Fruit fly (Drosophila melanogaster) whole organism, embryonic: ENCODE data around the gene Pgant2.
A peak's percentile ranks its signal among the peaks of the same experiment; 100 is the strongest.

Source experiments
- Atf3 ChIP-seq: fragments of 200-800 bp; sonication (Bioruptor generic); optimal IDR thresholded peaks from 3 replicates; lab custom pipeline; 2016; ENCODE audit warnings: missing biosample characterization, missing genetic modification characterization
- CG10959 ChIP-seq: fragments of 200-800 bp; sonication (Bioruptor generic); IDR thresholded peaks from 2 replicates; pipeline ENCODE4 v1.3.6; 2022; ENCODE audit warnings: missing biosample characterization, missing genetic modification characterization
- CG12071 ChIP-seq: fragments of 200-800 bp; sonication (Bioruptor generic); optimal IDR thresholded peaks from 3 replicates; lab custom pipeline; 2018; ENCODE audit warnings: missing biosample characterization, mild to moderate bottlenecking, missing genetic modification characterization
- CG12942 ChIP-seq: fragments of 200-800 bp; sonication (Bioruptor generic); optimal IDR thresholded peaks from 3 replicates; lab custom pipeline; 2016; ENCODE audit warnings: missing biosample characterization, missing genetic modification characterization
- CG16863 ChIP-seq: fragments of 200-800 bp; sonication (Bioruptor generic); optimal IDR thresholded peaks from 3 replicates; lab custom pipeline; 2016; ENCODE audit warnings: missing biosample characterization, missing genetic modification characterization
- CG17186 ChIP-seq: fragments of 200-800 bp; sonication (Bioruptor generic); optimal IDR thresholded peaks from 3 replicates; lab custom pipeline; 2017; ENCODE audit warnings: missing biosample characterization, missing genetic modification reagents, missing genetic modification characterization
- CG18262 ChIP-seq: fragments of 200-800 bp; optimal IDR thresholded peaks from 3 replicates; lab custom pipeline; 2019; ENCODE audit warnings: missing biosample characterization, mild to moderate bottlenecking, missing genetic modification characterization, moderate library complexity
- CG30431 ChIP-seq: fragments of 200-800 bp; sonication (Bioruptor generic); optimal IDR thresholded peaks from 2 replicates; lab custom pipeline; 2017; ENCODE audit warnings: missing biosample characterization, missing genetic modification characterization
- CG32772 ChIP-seq: fragments of 200-800 bp; sonication (Bioruptor generic); IDR thresholded peaks from 2 replicates; pipeline ENCODE4 v1.3.6; 2022; ENCODE audit warnings: missing biosample characterization, missing genetic modification characterization
- CG33213 ChIP-seq: fragments of 200-800 bp; sonication (Bioruptor generic); optimal IDR thresholded peaks from 3 replicates; lab custom pipeline; 2016; ENCODE audit warnings: missing biosample characterization, missing genetic modification characterization
- CG34224 ChIP-seq: fragments of 200-800 bp; sonication (Bioruptor generic); IDR thresholded peaks from 3 replicates; pipeline ENCODE4 v1.3.6; 2022; ENCODE audit warnings: missing biosample characterization, missing genetic modification characterization; ENCODE audit not compliant: partially characterized antibody
- CG4282 ChIP-seq: fragments of 200-800 bp; sonication (Bioruptor generic); optimal IDR thresholded peaks from 2 replicates; lab custom pipeline; 2016; ENCODE audit warnings: missing biosample characterization, missing genetic modification characterization
- CG4360 ChIP-seq: fragments of 200-800 bp; sonication (Bioruptor generic); IDR thresholded peaks from 2 replicates; pipeline ENCODE4 v1.3.6; 2022; ENCODE audit warnings: missing biosample characterization, missing genetic modification characterization
- CG4404 ChIP-seq: fragments of 200-800 bp; sonication (Bioruptor generic); IDR thresholded peaks from 2 replicates; pipeline ENCODE4 v1.3.6; 2022; ENCODE audit warnings: missing biosample characterization, missing genetic modification characterization
- CG4730 ChIP-seq: fragments of 200-800 bp; sonication (Bioruptor generic); IDR thresholded peaks from 2 replicates; pipeline ENCODE4 v1.3.6; 2022; ENCODE audit warnings: missing biosample characterization, missing genetic modification characterization
- CG6813 ChIP-seq: fragments of 200-800 bp; sonication (Bioruptor generic); optimal IDR thresholded peaks from 2 replicates; lab custom pipeline; 2017; ENCODE audit warnings: missing biosample characterization, missing genetic modification characterization, mild to moderate bottlenecking, moderate library complexity, missing genetic modification reagents
- CG8281 ChIP-seq: fragments of 200-800 bp; sonication (Bioruptor generic); optimal IDR thresholded peaks from 2 replicates; lab custom pipeline; 2018; ENCODE audit warnings: missing biosample characterization, mild to moderate bottlenecking, missing genetic modification characterization, moderate library complexity
- CG8388 ChIP-seq: fragments of 200-800 bp; sonication (Bioruptor generic); optimal IDR thresholded peaks from 2 replicates; lab custom pipeline; 2019; ENCODE audit warnings: missing biosample characterization, mild to moderate bottlenecking, missing genetic modification characterization, moderate library complexity
- CG8944 ChIP-seq: fragments of 200-800 bp; sonication (Bioruptor generic); optimal IDR thresholded peaks from 3 replicates; lab custom pipeline; 2016; ENCODE audit warnings: missing biosample characterization, missing genetic modification characterization
- CTCF ChIP-seq: fragments of 200-800 bp; sonication (Bioruptor generic); optimal IDR thresholded peaks from 2 replicates; lab custom pipeline; 2017; ENCODE audit warnings: missing biosample characterization, mild to moderate bottlenecking, missing genetic modification characterization, moderate library complexity
- CoRest ChIP-seq: fragments of 200-800 bp; sonication (Bioruptor generic); optimal IDR thresholded peaks from 3 replicates; lab custom pipeline; 2018; ENCODE audit warnings: missing biosample characterization, mild to moderate bottlenecking, missing genetic modification characterization, moderate library complexity
- Dip2 ChIP-seq: fragments of 200-800 bp; sonication (Bioruptor generic); IDR thresholded peaks from 2 replicates; pipeline ENCODE4 v1.3.6; 2022; ENCODE audit warnings: missing biosample characterization, missing genetic modification characterization
- E2f1 ChIP-seq: fragments of 200-800 bp; sonication (Bioruptor generic); IDR thresholded peaks from 2 replicates; pipeline ENCODE4 v1.3.6; 2022; ENCODE audit warnings: missing biosample characterization, missing genetic modification characterization
- Fer1 ChIP-seq: fragments of 200-800 bp; sonication (Bioruptor generic); optimal IDR thresholded peaks from 2 replicates; lab custom pipeline; 2017; ENCODE audit warnings: missing biosample characterization, mild to moderate bottlenecking, missing genetic modification characterization
- H2.0 ChIP-seq: fragments of 200-800 bp; sonication (Bioruptor generic); IDR thresholded peaks from 2 replicates; pipeline ENCODE4 v1.3.6; 2022; ENCODE audit warnings: missing biosample characterization, missing genetic modification characterization
- Hand ChIP-seq: fragments of 200-800 bp; sonication (Bioruptor generic); optimal IDR thresholded peaks from 2 replicates; lab custom pipeline; 2017; ENCODE audit warnings: mild to moderate bottlenecking, missing biosample characterization, missing genetic modification reagents, missing genetic modification characterization
- Hey ChIP-seq: fragments of 200-800 bp; sonication (Bioruptor generic); optimal IDR thresholded peaks from 3 replicates; lab custom pipeline; 2018; ENCODE audit warnings: missing biosample characterization, mild to moderate bottlenecking, missing genetic modification characterization
- HmgD ChIP-seq: fragments of 200-800 bp; sonication (Bioruptor generic); optimal IDR thresholded peaks from 3 replicates; lab custom pipeline; 2016; ENCODE audit warnings: missing biosample characterization, missing genetic modification characterization
- HmgZ ChIP-seq: fragments of 200-800 bp; sonication (Bioruptor generic); optimal IDR thresholded peaks from 2 replicates; lab custom pipeline; 2018; ENCODE audit warnings: missing biosample characterization, mild to moderate bottlenecking, missing genetic modification characterization
- Hr39 ChIP-seq: fragments of >200 bp; optimal IDR thresholded peaks from 2 replicates; lab custom pipeline; 2017
- Hsf ChIP-seq: fragments of 200-800 bp; sonication (Bioruptor generic); optimal IDR thresholded peaks from 3 replicates; lab custom pipeline; 2016; ENCODE audit warnings: missing biosample characterization, missing genetic modification characterization
- MBD-R2 ChIP-seq: fragments of 200-800 bp; sonication (Bioruptor generic); IDR thresholded peaks from 2 replicates; pipeline ENCODE4 v1.3.6; 2022; ENCODE audit warnings: missing biosample characterization, missing genetic modification characterization
- Pdp1 ChIP-seq, 2 experiments: fragments of 200-800 bp; sonication (Bioruptor generic); optimal IDR thresholded peaks; 3 replicates each; lab custom pipeline; 2016; ENCODE audit warnings: missing biosample characterization in 2 of 2, missing genetic modification characterization in 2 of 2, mild to moderate bottlenecking in 1 of 2, moderate library complexity in 1 of 2
- Sry-δ ChIP-seq: fragments of 200-800 bp; sonication (Bioruptor generic); optimal IDR thresholded peaks from 2 replicates; lab custom pipeline; 2016; ENCODE audit warnings: missing biosample characterization, missing genetic modification characterization
- TFAM ChIP-seq: fragments of 200-800 bp; sonication (Bioruptor generic); optimal IDR thresholded peaks from 2 replicates; lab custom pipeline; 2017; ENCODE audit warnings: missing biosample characterization, missing genetic modification characterization, inconsistent platforms
- Usf ChIP-seq: fragments of 200-800 bp; sonication (Bioruptor generic); optimal IDR thresholded peaks from 2 replicates; lab custom pipeline; 2017; ENCODE audit warnings: missing genotype, missing biosample characterization, missing genetic modification characterization
- br ChIP-seq: fragments of >200 bp; optimal IDR thresholded peaks from 2 replicates; lab custom pipeline; 2017
- chif ChIP-seq, 2 experiments: fragments of 200-800 bp; sonication (Bioruptor generic); optimal IDR thresholded peaks; 3 replicates each; lab custom pipeline; 2016; ENCODE audit warnings: missing biosample characterization in 2 of 2, missing genetic modification characterization in 2 of 2
- chn ChIP-seq: fragments of 200-800 bp; sonication (Bioruptor generic); optimal IDR thresholded peaks from 2 replicates; lab custom pipeline; 2016; ENCODE audit warnings: missing biosample characterization, missing genetic modification characterization
- da ChIP-seq: fragments of 200-800 bp; sonication (Bioruptor generic); optimal IDR thresholded peaks from 2 replicates; lab custom pipeline; 2016; ENCODE audit warnings: missing biosample characterization, missing genetic modification characterization
- dati ChIP-seq: fragments of 200-800 bp; sonication (Bioruptor generic); IDR thresholded peaks from 2 replicates; pipeline ENCODE4 v1.3.6; 2022; ENCODE audit warnings: missing biosample characterization, missing genetic modification characterization
- ham ChIP-seq: fragments of 200-800 bp; sonication (Bioruptor generic); IDR thresholded peaks from 2 replicates; pipeline ENCODE4 v1.3.6; 2022; ENCODE audit warnings: missing biosample characterization, missing genetic modification characterization
- lab ChIP-seq: fragments of 200-800 bp; sonication (Bioruptor generic); optimal IDR thresholded peaks from 3 replicates; lab custom pipeline; 2017; ENCODE audit warnings: missing biosample characterization, missing genetic modification characterization, mild to moderate bottlenecking, moderate library complexity, missing genetic modification reagents
- lmd ChIP-seq: fragments of 200-800 bp; sonication (Bioruptor generic); IDR thresholded peaks from 2 replicates; pipeline ENCODE4 v1.3.6; 2022; ENCODE audit warnings: missing biosample characterization, missing genetic modification characterization
- mirr ChIP-seq: fragments of 200-800 bp; sonication (Bioruptor generic); optimal IDR thresholded peaks from 3 replicates; lab custom pipeline; 2018; ENCODE audit warnings: missing biosample characterization, mild to moderate bottlenecking, missing genetic modification characterization
- onecut ChIP-seq: fragments of 200-800 bp; sonication (Bioruptor generic); IDR thresholded peaks from 2 replicates; pipeline ENCODE4 v1.3.6; 2022; ENCODE audit warnings: missing biosample characterization, missing genetic modification characterization
- ranshi ChIP-seq: fragments of 200-800 bp; sonication (Bioruptor generic); IDR thresholded peaks from 2 replicates; pipeline ENCODE4 v1.3.6; 2022; ENCODE audit warnings: missing biosample characterization, missing genetic modification characterization
- sens-2 ChIP-seq: fragments of 200-800 bp; sonication (Bioruptor generic); IDR thresholded peaks from 2 replicates; pipeline ENCODE4 v1.3.6; 2022; ENCODE audit warnings: missing biosample characterization, missing genetic modification characterization
- sob ChIP-seq: fragments of 200-800 bp; sonication (Bioruptor generic); IDR thresholded peaks from 2 replicates; pipeline ENCODE4 v1.3.6; 2022; ENCODE audit warnings: missing biosample characterization, missing genetic modification characterization
- trem ChIP-seq: fragments of 200-800 bp; optimal IDR thresholded peaks from 3 replicates; lab custom pipeline; 2019; ENCODE audit warnings: missing biosample characterization, mild to moderate bottlenecking, missing genetic modification characterization, moderate library complexity
- vnd ChIP-seq: fragments of 200-800 bp; sonication (Bioruptor generic); IDR thresholded peaks from 3 replicates; pipeline ENCODE4 v1.3.6; 2022; ENCODE audit warnings: missing biosample characterization, missing genetic modification characterization; ENCODE audit not compliant: partially characterized antibody
- wek ChIP-seq: fragments of 200-800 bp; sonication (Bioruptor generic); optimal IDR thresholded peaks from 3 replicates; lab custom pipeline; 2018; ENCODE audit warnings: missing biosample characterization, mild to moderate bottlenecking, missing genetic modification characterization, moderate library complexity
- zf30C ChIP-seq: fragments of 200-800 bp; sonication (Bioruptor generic); optimal IDR thresholded peaks from 3 replicates; lab custom pipeline; 2018; ENCODE audit warnings: missing biosample characterization, mild to moderate bottlenecking, missing genetic modification characterization
- zfh2 ChIP-seq: fragments of 200-800 bp; sonication (Bioruptor generic); optimal IDR thresholded peaks from 2 replicates; lab custom pipeline; 2016; ENCODE audit warnings: missing biosample characterization, missing genetic modification characterization

Pgant2 gene

DNA sequence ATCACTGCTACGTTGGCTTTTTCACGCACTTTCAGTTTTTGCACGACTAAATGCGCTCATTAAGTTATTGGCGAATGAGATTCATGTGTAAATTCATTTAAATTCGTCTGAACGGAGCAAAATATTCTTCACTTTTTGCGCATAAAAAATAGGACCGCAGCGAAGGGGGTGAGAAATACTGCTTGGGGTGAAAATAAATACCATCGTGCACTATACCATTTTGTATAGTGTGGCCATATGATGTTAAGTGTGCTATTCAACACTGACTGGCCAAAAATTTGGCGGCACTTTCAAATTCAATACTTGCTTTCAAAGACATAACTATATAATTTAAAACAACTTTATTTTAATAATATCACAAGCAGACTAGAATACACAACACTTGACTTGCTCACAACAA lies 53.3 kb downstream of the Pgant2 start, which contains the start of gene GramD1B (continued):
- TF ChIP-seq wek (GFP tag; lab: Kevin White, UChicago) (no peak), CG17186 (GFP tag; lab: Kevin White, UChicago) (peak; percentile 88), CG34224 (GFP tag; lab: Robert Waterston, UW) (0 out of 3 replicates have a peak, but pooled peaks have one; percentile 11), zfh2 (GFP tag; lab: Kevin White, UChicago) (no peak), CG16863 (GFP tag; lab: Kevin White, UChicago) (no peak), HmgZ (tag; lab: Kevin White, UChicago) (peak; percentile 58), Dip2 (GFP tag; lab: Robert Waterston, UW) (no peak), sob (GFP tag; lab: Robert Waterston, UW) (no peak), Atf3 (GFP tag; lab: Kevin White, UChicago) (no peak), br (no peak), CG8281 (tag; lab: Kevin White, UChicago) (no peak), chn (peak; percentile 26), Hr39 (lab: Kevin White, UChicago) (no peak), CG4282 (no peak), TFAM (GFP tag; lab: Kevin White, UChicago) (no peak), CG4404 (GFP tag; lab: Robert Waterston, UW) (no peak), sens-2 (no peak), CG8388 (GFP tag; lab: Kevin White, UChicago) (no peak), CTCF (GFP tag; lab: Kevin White, UChicago) (peak; percentile 10), chif (GFP tag; optimal IDR thresholded peaks at IDR 0.05; lab: Kevin White, UChicago) (no peak), CG18262 (peak; percentile 11), CG32772 (no peak), CG4730 (GFP tag; lab: Robert Waterston, UW) (no peak), H2.0 (GFP tag; lab: Robert Waterston, UW) (no peak), CG8944 (GFP tag; lab: Kevin White, UChicago) (no peak), Sry-δ (GFP tag; lab: Kevin White, UChicago) (peak; percentile 32), MBD-R2 (GFP tag; lab: Robert Waterston, UW) (peak; percentile 43; the same call in 1 of the 2 replicates), CG30431 (GFP tag; lab: Kevin White, UChicago) (no peak), CoRest (tag; lab: Kevin White, UChicago) (peak; percentile 18), da (no peak), trem (peak; percentile 62), ranshi (GFP tag; lab: Robert Waterston, UW) (0 out of 2 replicates have a peak, but pooled peaks have one; percentile 6), vnd (GFP tag; lab: Robert Waterston, UW) (no peak), Hsf (GFP tag; lab: Kevin White, UChicago) (no peak), Hand (GFP tag; lab: Kevin White, UChicago) (no peak), Fer1 (GFP tag; lab: Kevin White, UChicago) (peak; percentile 51), CG4360 (GFP tag; lab: Robert Waterston, UW) (no peak), Pdp1 (GFP tag; optimal IDR thresholded peaks at IDR 0.05; lab: Kevin White, UChicago) (peak in 1 of 2 experiments; percentile 6), Usf (GFP tag; lab: Kevin White, UChicago) (no peak), lab (no peak), CG10959 (GFP tag; lab: Robert Waterston, UW) (no peak), CG33213 (peak; percentile 47), Hey (tag; lab: Kevin White, UChicago) (no peak), mirr (GFP tag; lab: Kevin White, UChicago) (no peak), CG6813 (GFP tag; lab: Kevin White, UChicago) (no peak), CG12071 (GFP tag; lab: Kevin White, UChicago) (no peak), lmd (GFP tag; lab: Robert Waterston, UW) (no peak), onecut (GFP tag; lab: Robert Waterston, UW) (no peak), E2f1 (GFP tag; lab: Robert Waterston, UW) (no peak), zf30C (no peak), CG12942 (no peak), ham (GFP tag; lab: Robert Waterston, UW) (no peak), HmgD (peak; percentile 13), dati (GFP tag; lab: Robert Waterston, UW) (no peak)
